Fruit fly (Drosophila melanogaster): ENCODE measurements around the gene SrpRbeta.

Gene SrpRbeta

dm6 chr3L:8763037-8763454 is 43.0 kb upstream of the SrpRbeta start (continued):
- no peak for TF ChIP-seq CG11294 (GFP tag; IDR thresholded peaks at IDR 0.05)
- TF ChIP-seq CG11902 (GFP tag; optimal IDR thresholded peaks at IDR 0.05), result peak; percentile 37
- TF ChIP-seq CG15336 (GFP tag; IDR thresholded peaks at IDR 0.05), result peak; percentile 20; the same call in 1 of the 2 replicates
- peak; percentile 44 for TF ChIP-seq pdm3 (GFP tag; optimal IDR thresholded peaks at IDR 0.05)
- TF ChIP-seq Smox (GFP tag; optimal IDR thresholded peaks at IDR 0.05), result peak; percentile 61
- no peak for TF ChIP-seq CG1621 (tag; optimal IDR thresholded peaks at IDR 0.05)
- TF ChIP-seq Met (GFP tag; optimal IDR thresholded peaks at IDR 0.05), result peak; percentile 67
- no peak for TF ChIP-seq ss (GFP tag; optimal IDR thresholded peaks at IDR 0.05)
- no peak for TF ChIP-seq CG4318 (GFP tag; optimal IDR thresholded peaks at IDR 0.05)
- TF ChIP-seq CG10669 (GFP tag; optimal IDR thresholded peaks at IDR 0.05), result no peak
- peak; percentile 28 for TF ChIP-seq net (GFP tag; optimal IDR thresholded peaks at IDR 0.05)

- TF ChIP-seq svp (GFP tag), result peak; percentile 35
- no peak for TF ChIP-seq Gug (GFP tag; IDR thresholded peaks at IDR 0.05)
These were observed 35.7 kb upstream of the SrpRbeta start, which contains the start of gene CG6576 for dm6 chr3L:8755689-8756088. CG6576 (plus strand) TSS chr3L:8755989.

- TF ChIP-seq CG6163 (GFP tag; IDR thresholded peaks at IDR 0.05), result 0 out of 3 replicates have a peak, but pooled peaks have one; percentile 9
- peak; percentile 59 for TF ChIP-seq CG15336 (GFP tag; IDR thresholded peaks at IDR 0.05)
- no peak for TF ChIP-seq CG9139 (GFP tag; optimal IDR thresholded peaks at IDR 0.05)
- TF ChIP-seq Hr38 (GFP tag; optimal IDR thresholded peaks at IDR 0.05), result no peak
- peak; percentile 50 for TF ChIP-seq Eip78C (GFP tag)
- TF ChIP-seq CG16779 (tag; optimal IDR thresholded peaks at IDR 0.05), result peak; percentile 13
- peak; percentile 49; the same call in 1 of the 3 replicates for TF ChIP-seq CG8119 (GFP tag; IDR thresholded peaks at IDR 0.05)
- TF ChIP-seq CG6276 (GFP tag; optimal IDR thresholded peaks at IDR 0.05), result peak; percentile 29
These were observed 33.6 kb upstream of the SrpRbeta start, which contains the start of gene Fhos for dm6 chr3L:8753592-8753991. Fhos (plus strand) TSS chr3L:8753619.

dm6 chr3L:8751262-8751661 is 31.2 kb upstream of the SrpRbeta start:
- TF ChIP-seq CG15336 (GFP tag; IDR thresholded peaks at IDR 0.05) (peak; percentile 81), CG6163 (GFP tag; IDR thresholded peaks at IDR 0.05) (peak; percentile 70), CG4318 (GFP tag; optimal IDR thresholded peaks at IDR 0.05) (peak; percentile 22), Lpt (GFP tag; optimal IDR thresholded peaks at IDR 0.05) (peak; percentile 56), CG6276 (GFP tag; optimal IDR thresholded peaks at IDR 0.05) (peak; percentile 71), Sox15 (GFP tag; optimal IDR thresholded peaks at IDR 0.05) (peak; percentile 4), Sox102F (GFP tag; optimal IDR thresholded peaks at IDR 0.05) (no peak), Hr39 (GFP tag; optimal IDR thresholded peaks at IDR 0.05) (no peak), CG10631 (GFP tag; optimal IDR thresholded peaks at IDR 0.05) (peak; percentile 14), Hr4 (GFP tag; optimal IDR thresholded peaks at IDR 0.05) (peak; percentile 57), OdsH (GFP tag; optimal IDR thresholded peaks at IDR 0.05) (peak; percentile 21), CG1621 (tag; optimal IDR thresholded peaks at IDR 0.05) (no peak), achi (GFP tag; optimal IDR thresholded peaks at IDR 0.05) (peak; percentile 18), CG8119 (GFP tag; IDR thresholded peaks at IDR 0.05) (peak; percentile 77), CG6808 (GFP tag; optimal IDR thresholded peaks at IDR 0.05) (no peak), dsx (GFP tag; optimal IDR thresholded peaks at IDR 0.05; ENCODE audit: poor library complexity, severe bottlenecking) (no peak), CG3919 (GFP tag; optimal IDR thresholded peaks at IDR 0.05) (peak; percentile 27), fd85E (GFP tag; optimal IDR thresholded peaks at IDR 0.05) (no peak), Eip78C (GFP tag) (peak; percentile 57), eg (GFP tag; IDR thresholded peaks at IDR 0.05) (peak; percentile 77), Eip75B (GFP tag; optimal IDR thresholded peaks at IDR 0.05) (no peak), CG32006 (GFP tag; optimal IDR thresholded peaks at IDR 0.05) (peak; percentile 70), pdm3 (GFP tag; optimal IDR thresholded peaks at IDR 0.05) (peak; percentile 9), cyc (GFP tag; optimal IDR thresholded peaks at IDR 0.05) (peak; percentile 5), dac (GFP tag; optimal IDR thresholded peaks at IDR 0.05) (peak; percentile 38)

Data from whole organism, prepupa.